Fruit fly (Drosophila melanogaster) whole organism, prepupa: ENCODE data around the gene CG3345.

Experiments used
- Blimp-1 ChIP-seq: fragments of 200-800 bp; sonication (Bioruptor generic); optimal IDR thresholded peaks from 3 replicates; lab custom pipeline; 2017; ENCODE audit warnings: missing biosample characterization, missing genetic modification characterization, mild to moderate bottlenecking, moderate library complexity, missing genetic modification reagents
- CG10631 ChIP-seq: fragments of 200-800 bp; sonication (Bioruptor generic); optimal IDR thresholded peaks from 2 replicates; lab custom pipeline; 2016; ENCODE audit warnings: missing biosample characterization, missing genetic modification characterization
- CG11902 ChIP-seq: fragments of 200-800 bp; sonication (Bioruptor generic); optimal IDR thresholded peaks from 3 replicates; lab custom pipeline; 2016; ENCODE audit warnings: missing biosample characterization, missing genetic modification characterization
- CG15336 ChIP-seq: fragments of 200-800 bp; sonication (Bioruptor generic); IDR thresholded peaks from 2 replicates; pipeline ENCODE4 v1.3.6; 2022; ENCODE audit warnings: missing biosample characterization, missing genetic modification characterization
- CG16779 ChIP-seq: fragments of 200-800 bp; sonication (Bioruptor generic); optimal IDR thresholded peaks from 3 replicates; lab custom pipeline; 2017; ENCODE audit warnings: missing biosample characterization, mild to moderate bottlenecking, missing genetic modification characterization
- CG32006 ChIP-seq: fragments of 200-800 bp; sonication (Bioruptor generic); optimal IDR thresholded peaks from 3 replicates; lab custom pipeline; 2017; ENCODE audit warnings: missing biosample characterization, mild to moderate bottlenecking, missing genetic modification characterization
- CG34406 ChIP-seq: fragments of 200-800 bp; sonication (Bioruptor generic); optimal IDR thresholded peaks from 3 replicates; lab custom pipeline; 2016; ENCODE audit warnings: missing biosample characterization, missing genetic modification characterization
- CG3919 ChIP-seq: fragments of 200-800 bp; sonication (Bioruptor generic); optimal IDR thresholded peaks from 3 replicates; lab custom pipeline; 2016; ENCODE audit warnings: missing biosample characterization, missing genetic modification characterization
- CG4318 ChIP-seq: fragments of 200-800 bp; sonication (Bioruptor generic); optimal IDR thresholded peaks from 3 replicates; lab custom pipeline; 2017; ENCODE audit warnings: missing biosample characterization, mild to moderate bottlenecking, missing genetic modification characterization
- CG6276 ChIP-seq: fragments of 200-800 bp; sonication (Bioruptor generic); optimal IDR thresholded peaks from 2 replicates; lab custom pipeline; 2017; ENCODE audit warnings: missing biosample characterization, mild to moderate bottlenecking, missing genetic modification characterization
- CG6792 ChIP-seq: fragments of 200-800 bp; sonication (Bioruptor generic); optimal IDR thresholded peaks from 3 replicates; lab custom pipeline; 2016; ENCODE audit warnings: missing biosample characterization, missing genetic modification characterization
- CG6808 ChIP-seq: fragments of 200-800 bp; sonication (Bioruptor generic); optimal IDR thresholded peaks from 3 replicates; lab custom pipeline; 2017; ENCODE audit warnings: missing biosample characterization, missing genetic modification characterization, mild to moderate bottlenecking, moderate library complexity, missing genetic modification reagents
- CG6854 ChIP-seq: fragments of 200-800 bp; sonication (Bioruptor generic); optimal IDR thresholded peaks from 2 replicates; lab custom pipeline; 2017; ENCODE audit warnings: missing biosample characterization, mild to moderate bottlenecking, missing genetic modification characterization
- CG7368 ChIP-seq: fragments of 200-800 bp; sonication (Bioruptor generic); optimal IDR thresholded peaks from 3 replicates; lab custom pipeline; 2016; ENCODE audit warnings: missing biosample characterization, missing genetic modification characterization
- CG8632 ChIP-seq: fragments of 200-800 bp; sonication (Bioruptor generic); optimal IDR thresholded peaks from 3 replicates; lab custom pipeline; 2016; ENCODE audit warnings: missing biosample characterization, missing genetic modification characterization
- Eip78C ChIP-seq: fragments of 200-800 bp; sonication (Bioruptor generic); peaks from one replicate; lab custom pipeline; 2016; ENCODE audit warnings: missing biosample characterization, missing genetic modification characterization
- Eip93F ChIP-seq: fragments of 200-800 bp; sonication (Bioruptor generic); optimal IDR thresholded peaks from 2 replicates; lab custom pipeline; 2016; ENCODE audit warnings: missing biosample characterization, mild to moderate bottlenecking, missing genetic modification characterization
- Ets21C ChIP-seq: fragments of 200-800 bp; sonication (Bioruptor generic); optimal IDR thresholded peaks from 3 replicates; lab custom pipeline; 2016; ENCODE audit warnings: missing biosample characterization, missing genetic modification characterization
- Ets96B ChIP-seq: fragments of 200-800 bp; optimal IDR thresholded peaks from 2 replicates; lab custom pipeline; 2019; ENCODE audit warnings: missing biosample characterization, mild to moderate bottlenecking, missing genetic modification characterization, moderate library complexity
- Hr38 ChIP-seq: sonication (Bioruptor generic); optimal IDR thresholded peaks from 2 replicates; lab custom pipeline; 2016; ENCODE audit warnings: missing biosample characterization, missing genetic modification characterization
- Hr39 ChIP-seq: fragments of 200-800 bp; sonication (Bioruptor generic); optimal IDR thresholded peaks from 2 replicates; lab custom pipeline; 2016; ENCODE audit warnings: missing biosample characterization, missing genetic modification characterization
- Hr4 ChIP-seq: fragments of 200-800 bp; sonication (Bioruptor generic); optimal IDR thresholded peaks from 3 replicates; lab custom pipeline; 2016; ENCODE audit warnings: missing biosample characterization, missing genetic modification characterization
- Lpt ChIP-seq: fragments of 200-800 bp; sonication (Bioruptor generic); optimal IDR thresholded peaks from 3 replicates; lab custom pipeline; 2016; ENCODE audit warnings: missing biosample characterization, missing genetic modification characterization
- Met ChIP-seq: fragments of 200-800 bp; sonication (Bioruptor generic); optimal IDR thresholded peaks from 3 replicates; lab custom pipeline; 2016; ENCODE audit warnings: missing biosample characterization, missing genetic modification characterization
- OdsH ChIP-seq: fragments of 200-800 bp; sonication (Bioruptor generic); optimal IDR thresholded peaks from 3 replicates; lab custom pipeline; 2016; ENCODE audit warnings: missing biosample characterization, missing genetic modification characterization
- Sox102F ChIP-seq: fragments of 200-800 bp; sonication (Bioruptor generic); optimal IDR thresholded peaks from 2 replicates; lab custom pipeline; 2016; ENCODE audit warnings: missing biosample characterization, mild to moderate bottlenecking, missing genetic modification characterization
- Sox14 ChIP-seq: fragments of 200-800 bp; sonication (Bioruptor generic); optimal IDR thresholded peaks from 3 replicates; lab custom pipeline; 2016; ENCODE audit warnings: missing biosample characterization, missing genetic modification characterization
- Sox15 ChIP-seq: fragments of 200-800 bp; sonication (Bioruptor generic); optimal IDR thresholded peaks from 3 replicates; lab custom pipeline; 2016; ENCODE audit warnings: missing biosample characterization, missing genetic modification characterization
- achi ChIP-seq: fragments of 200-800 bp; sonication (Bioruptor generic); optimal IDR thresholded peaks from 3 replicates; lab custom pipeline; 2016; ENCODE audit warnings: missing biosample characterization, missing genetic modification characterization
- acj6 ChIP-seq: fragments of 200-800 bp; sonication (Bioruptor generic); optimal IDR thresholded peaks from 3 replicates; lab custom pipeline; 2016; ENCODE audit warnings: missing biosample characterization, missing genetic modification characterization
- cyc ChIP-seq: fragments of 200-800 bp; sonication (Bioruptor generic); optimal IDR thresholded peaks from 3 replicates; lab custom pipeline; 2016; ENCODE audit warnings: missing biosample characterization, missing genetic modification characterization
- dac ChIP-seq: fragments of 200-800 bp; sonication (Bioruptor generic); optimal IDR thresholded peaks from 2 replicates; lab custom pipeline; 2017; ENCODE audit warnings: missing biosample characterization, mild to moderate bottlenecking, missing genetic modification characterization
- dsx ChIP-seq: fragments of 200-800 bp; optimal IDR thresholded peaks from 3 replicates; lab custom pipeline; 2019; ENCODE audit warnings: missing biosample characterization, mild to moderate bottlenecking, missing genetic modification characterization, moderate library complexity; ENCODE audit not compliant: poor library complexity, severe bottlenecking
- eg ChIP-seq: fragments of 200-800 bp; sonication (Bioruptor generic); IDR thresholded peaks from 3 replicates; pipeline ENCODE4 v1.3.6; 2022; ENCODE audit warnings: missing biosample characterization, missing genetic modification characterization
- esn ChIP-seq: fragments of 200-800 bp; sonication (Bioruptor generic); optimal IDR thresholded peaks from 2 replicates; lab custom pipeline; 2016; ENCODE audit warnings: missing biosample characterization, mild to moderate bottlenecking, missing genetic modification characterization, moderate library complexity
- fd59A ChIP-seq: fragments of 200-800 bp; sonication (Bioruptor generic); optimal IDR thresholded peaks from 2 replicates; lab custom pipeline; 2017; ENCODE audit warnings: missing biosample characterization, mild to moderate bottlenecking, missing genetic modification characterization, missing genetic modification reagents
- fkh ChIP-seq: fragments of 200-800 bp; sonication (Bioruptor generic); optimal IDR thresholded peaks from 3 replicates; lab custom pipeline; 2017; ENCODE audit warnings: missing biosample characterization, mild to moderate bottlenecking, missing genetic modification characterization, moderate library complexity
- lz ChIP-seq: fragments of 200-800 bp; sonication (Bioruptor generic); optimal IDR thresholded peaks from 3 replicates; lab custom pipeline; 2016; ENCODE audit warnings: missing biosample characterization, missing genetic modification characterization
- pdm3 ChIP-seq: fragments of 200-800 bp; sonication (Bioruptor generic); optimal IDR thresholded peaks from 3 replicates; lab custom pipeline; 2016; ENCODE audit warnings: missing biosample characterization, missing genetic modification characterization
- salr ChIP-seq, 2 experiments: fragments of 200-800 bp; sonication (Bioruptor generic); optimal IDR thresholded peaks; 3 replicates each; lab custom pipeline; 2016 to 2018; ENCODE audit warnings: missing biosample characterization in 2 of 2, missing genetic modification characterization in 2 of 2, mild to moderate bottlenecking in 1 of 2
- ss ChIP-seq, 2 experiments: fragments of 200-800 bp; sonication (Bioruptor generic); optimal IDR thresholded peaks; 2 replicates in 1 of 2; 3 replicates in 1 of 2; lab custom pipeline; 2017 to 2018; ENCODE audit warnings: mild to moderate bottlenecking in 2 of 2, missing biosample characterization in 2 of 2, missing genetic modification characterization in 2 of 2, moderate library complexity in 1 of 2
- svp ChIP-seq: fragments of 200-800 bp; sonication (Bioruptor generic); peaks from one replicate; lab custom pipeline; 2016; ENCODE audit warnings: missing biosample characterization, missing genetic modification characterization
- vri ChIP-seq: fragments of 200-800 bp; sonication (Bioruptor generic); optimal IDR thresholded peaks from 3 replicates; lab custom pipeline; 2016; ENCODE audit warnings: missing biosample characterization, mild to moderate bottlenecking, missing genetic modification characterization

CG3345 gene

dm6 chr2L:247845-248473 lies 20.9 kb upstream of the CG3345 start (continued):
- peak; percentile 67 for TF ChIP-seq Ets96B (tag; lab: Kevin White, UChicago)
- TF ChIP-seq Lpt (GFP tag; lab: Kevin White, UChicago), result peak; percentile 5
- TF ChIP-seq CG34406, result peak; percentile 67
- TF ChIP-seq CG6792 (GFP tag; lab: Kevin White, UChicago), result peak; percentile 73
- peak; percentile 82 for TF ChIP-seq achi (GFP tag; lab: Kevin White, UChicago)
- TF ChIP-seq OdsH (GFP tag; lab: Kevin White, UChicago), result peak; percentile 74
- TF ChIP-seq svp, result peak; percentile 71
- TF ChIP-seq vri (GFP tag; lab: Kevin White, UChicago), result peak; percentile 28
- TF ChIP-seq fd59A, result peak; percentile 34
- peak; percentile 70 for TF ChIP-seq CG15336 (GFP tag; lab: Robert Waterston, UW)
- peak; percentile 57 for TF ChIP-seq Eip93F (GFP tag; lab: Kevin White, UChicago)
- peak; percentile 82 for TF ChIP-seq esn (GFP tag; lab: Kevin White, UChicago)
- TF ChIP-seq acj6 (GFP tag; lab: Kevin White, UChicago), result peak; percentile 75
- peak; percentile 67 for TF ChIP-seq Sox102F (GFP tag; lab: Kevin White, UChicago)
- TF ChIP-seq CG6854 (GFP tag; lab: Kevin White, UChicago), result peak; percentile 52
- TF ChIP-seq Blimp-1 (GFP tag; lab: Kevin White, UChicago), result peak; percentile 49
- peak; percentile 40 for TF ChIP-seq CG7368
- peak; percentile 76 for TF ChIP-seq CG10631

dm6 chr2L:248592-248991 lies 20.3 kb upstream of the CG3345 start:
- TF ChIP-seq Eip78C (peak; percentile 12), Eip93F (GFP tag; lab: Kevin White, UChicago) (no peak)

DNA sequence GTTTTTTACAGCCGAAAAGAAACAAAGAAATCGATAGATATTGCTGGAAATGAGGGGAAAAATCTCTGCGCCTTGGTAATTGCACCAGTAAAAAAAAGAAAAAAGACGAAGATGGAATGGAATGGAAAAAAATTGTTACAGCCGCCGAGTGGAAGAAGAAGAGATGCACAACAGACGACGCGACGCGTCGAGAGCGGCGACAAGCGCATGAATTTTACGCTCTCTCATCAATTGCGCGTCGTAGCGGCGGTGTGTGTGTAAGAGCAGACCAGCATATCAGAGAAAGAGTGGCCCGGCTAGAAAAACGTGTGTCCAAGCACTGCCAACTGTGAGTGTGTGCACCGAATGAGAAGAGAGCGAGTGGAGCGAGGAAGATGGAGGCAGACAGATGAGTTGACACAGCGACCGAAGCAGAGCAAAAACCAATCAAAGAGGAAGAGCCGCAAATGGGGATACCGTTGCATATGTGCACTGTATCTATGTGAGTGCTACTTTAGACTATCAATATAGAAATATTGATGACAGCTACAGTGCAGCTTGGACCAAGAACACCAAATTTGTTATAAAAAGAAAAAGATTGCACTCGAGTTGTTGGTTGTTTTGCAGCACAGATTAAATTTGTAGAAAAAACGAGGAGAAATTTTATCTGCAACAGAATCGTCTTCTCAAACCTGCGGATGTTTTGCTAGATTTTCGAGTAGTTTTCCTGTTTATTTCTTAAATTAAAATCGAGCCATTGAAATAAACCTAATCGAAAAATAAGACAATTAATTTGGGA lies 19.7 kb upstream of the CG3345 start:
- peak; percentile 85 for TF ChIP-seq Hr4 (GFP tag; lab: Kevin White, UChicago)
- TF ChIP-seq Sox15, result no peak
- no peak for TF ChIP-seq Sox102F (GFP tag; lab: Kevin White, UChicago)
- TF ChIP-seq dac (GFP tag; lab: Kevin White, UChicago), result peak; percentile 61
- peak; percentile 10 for TF ChIP-seq CG34406
- peak; percentile 50 for TF ChIP-seq CG6808
- no peak for TF ChIP-seq CG11902
- peak; percentile 74 for TF ChIP-seq CG4318 (GFP tag; lab: Kevin White, UChicago)
- TF ChIP-seq Blimp-1 (GFP tag; lab: Kevin White, UChicago), result no peak
- TF ChIP-seq fkh (GFP tag; lab: Kevin White, UChicago), result peak; percentile 65
- peak; percentile 46 for TF ChIP-seq CG10631
- peak; percentile 23 for TF ChIP-seq dsx
- peak; percentile 64; the same call in 2 of the 3 replicates for TF ChIP-seq eg (GFP tag; lab: Robert Waterston, UW)
- peak; percentile 21 for TF ChIP-seq esn (GFP tag; lab: Kevin White, UChicago)
- TF ChIP-seq Hr38 (GFP tag; lab: Kevin White, UChicago), result no peak
- peak; percentile 87 for TF ChIP-seq CG32006 (GFP tag; lab: Kevin White, UChicago)
- peak; percentile 34 for TF ChIP-seq Ets21C (GFP tag; lab: Kevin White, UChicago)
- peak; percentile 75 for TF ChIP-seq pdm3 (GFP tag; lab: Kevin White, UChicago)
- TF ChIP-seq achi (GFP tag; lab: Kevin White, UChicago), result peak; percentile 68
- peak; percentile 68 to 76 for TF ChIP-seq ss (GFP tag; optimal IDR thresholded peaks at IDR 0.05; lab: Kevin White, UChicago)
- peak; percentile 24 for TF ChIP-seq CG8632 (GFP tag; lab: Kevin White, UChicago)
- peak; percentile 67 for TF ChIP-seq svp
- peak; percentile 4 for TF ChIP-seq lz
- TF ChIP-seq Hr39 (GFP tag; lab: Kevin White, UChicago), result peak; percentile 23
- TF ChIP-seq Lpt (GFP tag; lab: Kevin White, UChicago), result peak; percentile 25
- no peak for TF ChIP-seq vri (GFP tag; lab: Kevin White, UChicago)
- TF ChIP-seq CG6276 (GFP tag; lab: Kevin White, UChicago), result peak; percentile 67
- peak; percentile 48 for TF ChIP-seq Met
- peak; percentile 34 for TF ChIP-seq CG7368
- TF ChIP-seq Sox14, result peak; percentile 42
- peak; percentile 48 for TF ChIP-seq Ets96B (tag; lab: Kevin White, UChicago)
- peak; percentile 14 for TF ChIP-seq fd59A
- peak; percentile 39 for TF ChIP-seq cyc (GFP tag; lab: Kevin White, UChicago)
- TF ChIP-seq CG3919 (GFP tag; lab: Kevin White, UChicago), result peak; percentile 42
- TF ChIP-seq salr (GFP tag; optimal IDR thresholded peaks at IDR 0.05; lab: Kevin White, UChicago), result peak; percentile 34 to 85
- peak; percentile 54 for TF ChIP-seq CG16779 (tag; lab: Kevin White, UChicago)
- peak; percentile 56 for TF ChIP-seq CG6854 (GFP tag; lab: Kevin White, UChicago)
